Worm (Caenorhabditis elegans): ENCODE measurements around the gene R05D3.12.

Gene R05D3.12

DNA sequence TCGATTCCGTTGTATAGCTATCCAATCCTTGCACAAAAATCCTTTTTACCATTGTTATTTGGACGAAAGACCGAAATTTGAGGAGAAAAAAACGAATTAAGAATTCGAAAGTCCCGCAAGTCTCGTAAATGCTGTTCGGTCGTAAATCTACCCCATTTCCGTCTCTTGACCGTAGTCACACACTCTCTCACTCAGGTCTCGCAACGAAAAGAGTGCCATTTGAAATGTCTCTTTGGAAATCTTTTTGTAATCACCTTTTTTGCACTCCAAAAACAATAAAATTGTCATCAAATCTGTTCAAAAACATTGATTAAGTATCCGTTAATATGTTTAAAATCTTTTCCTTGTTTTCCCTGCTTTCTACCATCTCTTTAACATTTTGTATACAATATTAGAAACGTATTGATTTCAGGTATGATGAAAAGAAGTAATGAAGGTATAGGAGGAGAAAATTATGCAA is 22.5 kb upstream of the R05D3.12 start, which contains the start of the genes R05D3.8 and rfp-1 (continued):
- TF ChIP-seq mxl-1 (tag; optimal IDR thresholded peaks at IDR 0.05) (no peak), lsl-1 (GFP tag; optimal IDR thresholded peaks at IDR 0.05) (peak; percentile 94), him-1 (tag; optimal IDR thresholded peaks at IDR 0.05) (no peak), hsf-1 (GFP tag; IDR thresholded peaks at IDR 0.05) (peak; percentile 79), repo-1 (tag; optimal IDR thresholded peaks at IDR 0.05) (no peak), tbp1 (GFP tag; optimal IDR thresholded peaks at IDR 0.05) (peak; percentile 52), mes-4 (tag; optimal IDR thresholded peaks at IDR 0.05) (no peak), nfya-2 (GFP tag; IDR thresholded peaks at IDR 0.05) (no peak), bed-1 (GFP tag; IDR thresholded peaks at IDR 0.05) (no peak), Y67H2A.10 (GFP tag; conservative IDR thresholded peaks at IDR 0.05) (no peak), dpl-1 (GFP tag; optimal IDR thresholded peaks at IDR 0.05) (peak; percentile 28), zim-3 (tag; optimal IDR thresholded peaks at IDR 0.05) (no peak), F33H1.4 (GFP tag; IDR thresholded peaks at IDR 0.05) (peak; percentile 95), Y53G8AR.9 (GFP tag; conservative IDR thresholded peaks at IDR 0.05) (0 out of 2 replicates have a peak, but pooled peaks have one; percentile 50), ccch-3 (GFP tag; optimal IDR thresholded peaks at IDR 0.05) (no peak), nfyb-1 (GFP tag; IDR thresholded peaks at IDR 0.05) (peak; percentile 67; the same call in 1 of the 2 replicates), B0019.2 (GFP tag; conservative IDR thresholded peaks at IDR 0.05) (0 out of 2 replicates have a peak, but pooled peaks have one; percentile 8), akir-1 (GFP tag; optimal IDR thresholded peaks at IDR 0.05) (no peak), attf-3 (GFP tag; conservative IDR thresholded peaks at IDR 0.05) (peak; percentile 68), unc-62 (GFP tag; optimal IDR thresholded peaks at IDR 0.05) (no peak), ztf-6 (GFP tag; IDR thresholded peaks at IDR 0.05) (no peak), ceh-79 (tag; optimal IDR thresholded peaks at IDR 0.05) (no peak), F10E7.11 (tag; optimal IDR thresholded peaks at IDR 0.05) (no peak), ceh-100 (GFP tag; IDR thresholded peaks at IDR 0.05) (no peak), die-1 (tag; optimal IDR thresholded peaks at IDR 0.05) (no peak), efl-1 (GFP tag; optimal IDR thresholded peaks at IDR 0.05) (peak; percentile 64), let-607 (tag; optimal IDR thresholded peaks at IDR 0.05) (no peak), hmg-1.2 (GFP tag; IDR thresholded peaks at IDR 0.05) (peak; percentile 53; the same call in 1 of the 2 replicates), tlf-1 (GFP tag; optimal IDR thresholded peaks at IDR 0.05) (peak; percentile 12), ceh-58 (GFP tag; IDR thresholded peaks at IDR 0.05) (no peak), madf-3 (GFP tag; IDR thresholded peaks at IDR 0.05) (0 out of 2 replicates have a peak, but pooled peaks have one; percentile 16), pha-4 (tag; optimal IDR thresholded peaks at IDR 0.05) (no peak), bed-2 (GFP tag; IDR thresholded peaks at IDR 0.05) (no peak), F37B4.10 (GFP tag; IDR thresholded peaks at IDR 0.05) (0 out of 2 replicates have a peak, but pooled peaks have one; percentile 61), F57C9.4 (tag; optimal IDR thresholded peaks at IDR 0.05) (no peak), chd-7 (tag; optimal IDR thresholded peaks at IDR 0.05) (no peak), ztf-3 (GFP tag; optimal IDR thresholded peaks at IDR 0.05) (no peak), Y53F4B.3 (GFP tag; IDR thresholded peaks at IDR 0.05) (no peak), lin-40 (tag; optimal IDR thresholded peaks at IDR 0.05) (peak; percentile 47), athp-1 (tag; optimal IDR thresholded peaks at IDR 0.05) (no peak), dox-1 (GFP tag; IDR thresholded peaks at IDR 0.05) (peak; percentile 79), rcor-1 (GFP tag; IDR thresholded peaks at IDR 0.05) (peak; percentile 55), Y56A3A.18 (GFP tag; IDR thresholded peaks at IDR 0.05) (no peak), dpff-1 (tag; optimal IDR thresholded peaks at IDR 0.05) (no peak), sdz-38 (tag; optimal IDR thresholded peaks at IDR 0.05) (no peak), snpc-3.4 (tag; optimal IDR thresholded peaks at IDR 0.05) (no peak), ztf-26 (tag; optimal IDR thresholded peaks at IDR 0.05) (no peak), nfya-1 (tag; optimal IDR thresholded peaks at IDR 0.05; ENCODE audit: borderline replicate concordance, insufficient read depth) (no peak), T07F8.4 (tag; optimal IDR thresholded peaks at IDR 0.05) (no peak)
